Fruit fly (Drosophila melanogaster) whole organism, prepupa: ENCODE measurements around the gene tex.

Experiments used
- CG34406 ChIP-seq: fragments of 200-800 bp; sonication (Bioruptor generic); optimal IDR thresholded peaks from 3 replicates; lab custom pipeline; 2016; ENCODE audit warnings: missing biosample characterization, missing genetic modification characterization
- CG6854 ChIP-seq: fragments of 200-800 bp; sonication (Bioruptor generic); optimal IDR thresholded peaks from 2 replicates; lab custom pipeline; 2017; ENCODE audit warnings: missing biosample characterization, mild to moderate bottlenecking, missing genetic modification characterization
- Eip75B ChIP-seq: fragments of 200-800 bp; sonication (Bioruptor generic); optimal IDR thresholded peaks from 3 replicates; lab custom pipeline; 2016; ENCODE audit warnings: missing biosample characterization, missing genetic modification characterization
- Hr39 ChIP-seq: fragments of 200-800 bp; sonication (Bioruptor generic); optimal IDR thresholded peaks from 2 replicates; lab custom pipeline; 2016; ENCODE audit warnings: missing biosample characterization, missing genetic modification characterization
- Met ChIP-seq: fragments of 200-800 bp; sonication (Bioruptor generic); optimal IDR thresholded peaks from 3 replicates; lab custom pipeline; 2016; ENCODE audit warnings: missing biosample characterization, missing genetic modification characterization
- acj6 ChIP-seq: fragments of 200-800 bp; sonication (Bioruptor generic); optimal IDR thresholded peaks from 3 replicates; lab custom pipeline; 2016; ENCODE audit warnings: missing biosample characterization, missing genetic modification characterization
- dac ChIP-seq: fragments of 200-800 bp; sonication (Bioruptor generic); optimal IDR thresholded peaks from 2 replicates; lab custom pipeline; 2017; ENCODE audit warnings: missing biosample characterization, mild to moderate bottlenecking, missing genetic modification characterization
- fd85E ChIP-seq: fragments of 200-800 bp; sonication (Bioruptor generic); optimal IDR thresholded peaks from 3 replicates; lab custom pipeline; 2016; ENCODE audit warnings: missing biosample characterization, missing genetic modification characterization
- ss ChIP-seq, 2 experiments: fragments of 200-800 bp; sonication (Bioruptor generic); optimal IDR thresholded peaks; 2 replicates in 1 of 2; 3 replicates in 1 of 2; lab custom pipeline; 2017 to 2018; ENCODE audit warnings: mild to moderate bottlenecking in 2 of 2, missing biosample characterization in 2 of 2, missing genetic modification characterization in 2 of 2, moderate library complexity in 1 of 2

dm6 chr3R:8288790-8289189 is 19.7 kb downstream of the tex start:
- TF ChIP-seq Eip75B (GFP tag; lab: Kevin White, UChicago) (no peak), Met (GFP tag; lab: Kevin White, UChicago) (no peak), ss (GFP tag; optimal IDR thresholded peaks at IDR 0.05; lab: Kevin White, UChicago) (no peak), CG34406 (GFP tag; lab: Kevin White, UChicago) (no peak), fd85E (GFP tag; lab: Kevin White, UChicago) (no peak), dac (GFP tag; lab: Kevin White, UChicago) (no peak), Hr39 (GFP tag; lab: Kevin White, UChicago) (no peak), acj6 (GFP tag; lab: Kevin White, UChicago) (no peak), CG6854 (GFP tag; lab: Kevin White, UChicago) (no peak)
